Fruit fly (Drosophila melanogaster) whole organism: ENCODE results near the gene Doc2.

ENCODE experiments used
- CG8478 ChIP-seq: fragments of >200 bp; optimal IDR thresholded peaks from 2 replicates; lab custom pipeline; 2018; ENCODE audit warnings: inconsistent platforms
- Dll ChIP-seq: fragments of >200 bp; optimal IDR thresholded peaks from 2 replicates; lab custom pipeline; 2017
- EcR ChIP-seq, 2 experiments: fragments of >200 bp; optimal IDR thresholded peaks; 2 replicates each; lab custom pipeline; 2017; ENCODE audit warnings: missing biosample characterization in 2 of 2, missing genetic modification characterization in 2 of 2, missing genetic modification reagents in 2 of 2
- pan ChIP-seq: fragments of >200 bp; optimal IDR thresholded peaks from 2 replicates; lab custom pipeline; 2017
- psq ChIP-seq: fragments of >200 bp; optimal IDR thresholded peaks from 2 replicates; lab custom pipeline; 2017
- usp ChIP-seq: fragments of >200 bp; optimal IDR thresholded peaks from 2 replicates; lab custom pipeline; 2017; ENCODE audit warnings: missing biosample characterization, missing genetic modification characterization, mixed read lengths

The Doc2 gene

dm6 chr3L:9019196-9019662, at the start of gene Doc2:
Gene Doc2 (minus strand): TSS chr3L:9019246.
- TF ChIP-seq Dll (lab: Kevin White, UChicago), result peak; percentile 24
- no peak for TF ChIP-seq EcR (GFP tag; optimal IDR thresholded peaks at IDR 0.05; lab: Kevin White, UChicago)
- no peak for TF ChIP-seq pan
- TF ChIP-seq CG8478 (lab: Kevin White, UChicago), result peak; percentile 30
- no peak for TF ChIP-seq psq (lab: Kevin White, UChicago)
- TF ChIP-seq usp (GFP tag; lab: Kevin White, UChicago), result no peak

- TF ChIP-seq usp (GFP tag; lab: Kevin White, UChicago), result no peak
Measured at dm6 chr3L:9066509-9067021, 47.5 kb upstream of the Doc2 start.

- TF ChIP-seq usp (GFP tag; lab: Kevin White, UChicago) (no peak), EcR (GFP tag; optimal IDR thresholded peaks at IDR 0.05; lab: Kevin White, UChicago) (no peak), pan (no peak), psq (lab: Kevin White, UChicago) (no peak), Dll (lab: Kevin White, UChicago) (no peak), CG8478 (lab: Kevin White, UChicago) (no peak)
Measured at dm6 chr3L:9065997-9066441, 47.0 kb upstream of the Doc2 start, which contains the start of gene Argk1. Gene Argk1 (minus strand): TSS chr3L:9066027.

- TF ChIP-seq CG8478 (lab: Kevin White, UChicago) (no peak), EcR (GFP tag; optimal IDR thresholded peaks at IDR 0.05; lab: Kevin White, UChicago) (no peak), psq (lab: Kevin White, UChicago) (no peak), Dll (lab: Kevin White, UChicago) (no peak), usp (GFP tag; lab: Kevin White, UChicago) (no peak), pan (no peak)
Measured at dm6 chr3L:9064976-9065761, 46.1 kb upstream of the Doc2 start.

dm6 chr3L:9064207-9064754, 45.2 kb upstream of the Doc2 start:
- TF ChIP-seq usp (GFP tag; lab: Kevin White, UChicago) (no peak), pan (no peak), Dll (lab: Kevin White, UChicago) (no peak), EcR (GFP tag; optimal IDR thresholded peaks at IDR 0.05; lab: Kevin White, UChicago) (no peak), CG8478 (lab: Kevin White, UChicago) (no peak), psq (lab: Kevin White, UChicago) (no peak)

- no peak for TF ChIP-seq CG8478 (lab: Kevin White, UChicago)
- TF ChIP-seq Dll (lab: Kevin White, UChicago), result no peak
- no peak for TF ChIP-seq usp (GFP tag; lab: Kevin White, UChicago)
- TF ChIP-seq pan, result no peak
- TF ChIP-seq psq (lab: Kevin White, UChicago), result no peak
- no peak for TF ChIP-seq EcR (GFP tag; optimal IDR thresholded peaks at IDR 0.05; lab: Kevin White, UChicago)
Measured at dm6 chr3L:9063607-9064006, 44.6 kb upstream of the Doc2 start.

dm6 chr3L:9062816-9063215, 43.8 kb upstream of the Doc2 start:
- TF ChIP-seq CG8478 (lab: Kevin White, UChicago) (no peak), EcR (GFP tag; optimal IDR thresholded peaks at IDR 0.05; lab: Kevin White, UChicago) (no peak), Dll (lab: Kevin White, UChicago) (no peak), pan (no peak), usp (GFP tag; lab: Kevin White, UChicago) (no peak), psq (lab: Kevin White, UChicago) (no peak)

dm6 chr3L:9061449-9061848, 42.4 kb upstream of the Doc2 start:
- TF ChIP-seq usp (GFP tag; lab: Kevin White, UChicago) (no peak), psq (lab: Kevin White, UChicago) (no peak), Dll (lab: Kevin White, UChicago) (no peak), CG8478 (lab: Kevin White, UChicago) (no peak), EcR (GFP tag; optimal IDR thresholded peaks at IDR 0.05; lab: Kevin White, UChicago) (peak in 1 of 2 experiments; percentile 11), pan (no peak)

dm6 chr3L:9059611-9060203, 40.7 kb upstream of the Doc2 start:
- TF ChIP-seq psq (lab: Kevin White, UChicago) (no peak), pan (no peak), usp (GFP tag; lab: Kevin White, UChicago) (no peak), CG8478 (lab: Kevin White, UChicago) (no peak), EcR (GFP tag; optimal IDR thresholded peaks at IDR 0.05; lab: Kevin White, UChicago) (no peak), Dll (lab: Kevin White, UChicago) (no peak)

dm6 chr3L:9057429-9058088, 38.5 kb upstream of the Doc2 start:
- no peak for TF ChIP-seq pan
- TF ChIP-seq Dll (lab: Kevin White, UChicago), result no peak
- TF ChIP-seq EcR (GFP tag; optimal IDR thresholded peaks at IDR 0.05; lab: Kevin White, UChicago), result no peak
